Worm (Caenorhabditis elegans) whole organism, late embryonic: ENCODE data around the gene R05H5.3.

Experiments
- pax-1 ChIP-seq: fragments of 150-350 bp; optimal IDR thresholded peaks from 2 replicates; lab custom pipeline; 2014; ENCODE audit warnings: missing biosample characterization, missing genetic modification characterization
- tbx-2 ChIP-seq: sonication (generic microtip); optimal IDR thresholded peaks from 2 replicates; lab custom pipeline; 2016; ENCODE audit warnings: missing genetic modification characterization, missing compliant biosample characterization

ce11 chrII:10174338-10174737 lies 23.1 kb upstream of the R05H5.3 start, which contains the start of gene F33H1.4:
- TF ChIP-seq pax-1: no peak
- no peak for TF ChIP-seq tbx-2 (tag; lab: Kevin White, UChicago)
